Worm (Caenorhabditis elegans) whole organism, L4 larva: ENCODE results near the gene mrps-34.

ENCODE experiments used
- F37D6.2 ChIP-seq: sonication (generic microtip); optimal IDR thresholded peaks from 2 replicates; lab custom pipeline; 2016; ENCODE audit warnings: mild to moderate bottlenecking, missing genetic modification characterization, missing compliant biosample characterization
- F44E2.7 ChIP-seq: fragments of 200-800 bp; sonication (Bioruptor generic); IDR thresholded peaks from 2 replicates; pipeline ENCODE4 v2.1.2; 2022; ENCODE audit warnings: missing genetic modification characterization, missing compliant biosample characterization
- F49E8.2 ChIP-seq: sonication (generic microtip); optimal IDR thresholded peaks from 2 replicates; lab custom pipeline; 2016; ENCODE audit warnings: missing compliant biosample characterization, mild to moderate bottlenecking, missing genetic modification characterization, borderline replicate concordance
- T26A8.4 ChIP-seq: fragments of 200-800 bp; sonication (Bioruptor generic); IDR thresholded peaks from 2 replicates; pipeline ENCODE4 v1.3.6; 2022; ENCODE audit warnings: missing genetic modification characterization, missing compliant biosample characterization
- Y48G9A.11 ChIP-seq: fragments of 200-800 bp; sonication (Bioruptor generic); IDR thresholded peaks from 2 replicates; pipeline ENCODE4 v1.3.6; 2022; ENCODE audit warnings: missing genetic modification reagents, missing genetic modification characterization, missing compliant biosample characterization
- ZK337.2 ChIP-seq: fragments of 200-800 bp; sonication (Bioruptor generic); IDR thresholded peaks from 2 replicates; pipeline ENCODE4 v1.3.6; 2022; ENCODE audit warnings: missing genetic modification reagents, missing genetic modification characterization, missing compliant biosample characterization
- ama-1 ChIP-seq: fragments of 150-350 bp; optimal IDR thresholded peaks from 2 replicates; lab custom pipeline; 2014; ENCODE audit warnings: inconsistent platforms, mixed read lengths
- ceh-28 ChIP-seq: fragments of 150-350 bp; optimal IDR thresholded peaks from 2 replicates; lab custom pipeline; 2014; ENCODE audit warnings: missing biosample characterization, missing genetic modification reagents, missing genetic modification characterization
- daf-12 ChIP-seq: fragments of 150-350 bp; optimal IDR thresholded peaks from 2 replicates; lab custom pipeline; 2014; ENCODE audit warnings: missing biosample characterization, missing genetic modification reagents, missing genetic modification characterization
- daf-16 ChIP-seq, 3 experiments: sonication (generic microtip); optimal IDR thresholded peaks; 2 replicates each; lab custom pipeline; 2016 to 2017; ENCODE audit warnings: missing genetic modification characterization in 3 of 3, missing genetic modification reagents in 3 of 3, mild to moderate bottlenecking in 2 of 3, missing compliant biosample characterization in 2 of 3, missing biosample characterization in 1 of 3, moderate library complexity in 1 of 3
- daf-19 ChIP-seq: fragments of 200-800 bp; sonication (Bioruptor generic); conservative IDR thresholded peaks from 2 replicates; pipeline ENCODE4 v1.3.6; 2022; ENCODE audit warnings: missing genetic modification characterization, missing compliant biosample characterization
- daf-8 ChIP-seq: fragments of 200-800 bp; sonication (Bioruptor generic); IDR thresholded peaks from 2 replicates; pipeline ENCODE4 v1.3.6; 2022; ENCODE audit warnings: missing genetic modification characterization, missing compliant biosample characterization
- dmd-6 ChIP-seq: fragments of 200-800 bp; sonication (Bioruptor generic); IDR thresholded peaks from 2 replicates; pipeline ENCODE4 v1.3.6; 2022; ENCODE audit warnings: missing genetic modification reagents, missing genetic modification characterization, missing compliant biosample characterization
- dmd-8 ChIP-seq: fragments of 200-800 bp; sonication (Bioruptor generic); IDR thresholded peaks from 2 replicates; pipeline ENCODE4 v1.3.6; 2022; ENCODE audit warnings: missing genetic modification characterization, missing compliant biosample characterization
- dmd-9 ChIP-seq: fragments of 200-800 bp; sonication (Bioruptor generic); IDR thresholded peaks from 2 replicates; pipeline ENCODE4 v1.3.6; 2022; ENCODE audit warnings: missing genetic modification reagents, missing genetic modification characterization, missing compliant biosample characterization
- dpl-1 ChIP-seq: fragments of 150-350 bp; optimal IDR thresholded peaks from 2 replicates; lab custom pipeline; 2014; ENCODE audit warnings: missing biosample characterization, missing genetic modification reagents, missing genetic modification characterization
- dve-1 ChIP-seq: sonication (generic microtip); optimal IDR thresholded peaks from 2 replicates; lab custom pipeline; 2017; ENCODE audit warnings: antibody characterized with exemption, mild to moderate bottlenecking, missing genetic modification characterization, missing compliant biosample characterization; ENCODE audit not compliant: insufficient read depth
- egl-27 ChIP-seq: sonication (generic microtip); optimal IDR thresholded peaks from 3 replicates; lab custom pipeline; 2017; ENCODE audit warnings: missing biosample characterization, missing genetic modification reagents, missing genetic modification characterization
- fkh-10 ChIP-seq: fragments of 150-350 bp; optimal IDR thresholded peaks from 2 replicates; lab custom pipeline; 2014; ENCODE audit warnings: missing biosample characterization, missing genetic modification reagents, missing genetic modification characterization
- hif-1 ChIP-seq, 2 experiments: sonication (generic microtip); optimal IDR thresholded peaks; 2 replicates each; lab custom pipeline; 2016 to 2017; ENCODE audit warnings: missing compliant biosample characterization in 2 of 2, missing genetic modification characterization in 2 of 2, missing genetic modification reagents in 2 of 2, missing genotype in 2 of 2, mild to moderate bottlenecking in 1 of 2
- hlh-11 ChIP-seq: fragments of 200-800 bp; sonication (Bioruptor generic); optimal IDR thresholded peaks from 2 replicates; lab custom pipeline; 2018; ENCODE audit warnings: mild to moderate bottlenecking, missing genetic modification characterization, missing compliant biosample characterization
- hlh-30 ChIP-seq: sonication (generic microtip); optimal IDR thresholded peaks from 2 replicates; lab custom pipeline; 2017; ENCODE audit warnings: antibody characterized with exemption, mild to moderate bottlenecking, missing genetic modification characterization, missing compliant biosample characterization; ENCODE audit not compliant: insufficient read depth
- hmg-1.1 ChIP-seq: fragments of 200-800 bp; sonication (Bioruptor generic); IDR thresholded peaks from 2 replicates; pipeline ENCODE4 v1.3.6; 2022; ENCODE audit warnings: missing genetic modification reagents, missing genetic modification characterization, missing compliant biosample characterization
- lim-7 ChIP-seq: fragments of 200-800 bp; sonication (Bioruptor generic); IDR thresholded peaks from 2 replicates; pipeline ENCODE4 v1.3.6; 2022; ENCODE audit warnings: missing genetic modification characterization, missing compliant biosample characterization
- lin-38 ChIP-seq: fragments of 200-800 bp; sonication (Bioruptor generic); IDR thresholded peaks from 2 replicates; pipeline ENCODE4 v1.3.6; 2022; ENCODE audit warnings: missing genetic modification reagents, missing genetic modification characterization, missing compliant biosample characterization
- lsy-2 ChIP-seq, 2 experiments: fragments of 150-350 bp in 1 of 2; sonication (generic microtip) in 1 of 2; optimal IDR thresholded peaks; 2 replicates each; lab custom pipeline; 2014 to 2017; ENCODE audit warnings: missing biosample characterization in 2 of 2, missing genetic modification characterization in 2 of 2
- mep-1 ChIP-seq: fragments of 150-350 bp; sonication (generic microtip); optimal IDR thresholded peaks from 3 replicates; lab custom pipeline; 2014; ENCODE audit warnings: missing biosample characterization, missing genetic modification characterization
- mes-2 ChIP-seq: sonication (generic microtip); optimal IDR thresholded peaks from 2 replicates; lab custom pipeline; 2016; ENCODE audit warnings: missing genotype, mild to moderate bottlenecking, missing genetic modification characterization, missing compliant biosample characterization; ENCODE audit not compliant: poor library complexity, severe bottlenecking
- nhr-10 ChIP-seq: fragments of 150-350 bp; optimal IDR thresholded peaks from 2 replicates; lab custom pipeline; 2014; ENCODE audit warnings: missing biosample characterization, missing genetic modification characterization
- nhr-102 ChIP-seq: sonication (generic microtip); optimal IDR thresholded peaks from 2 replicates; lab custom pipeline; 2016; ENCODE audit warnings: mild to moderate bottlenecking, missing genetic modification characterization, moderate library complexity, missing compliant biosample characterization
- nhr-11 ChIP-seq: fragments of 150-350 bp; optimal IDR thresholded peaks from 2 replicates; lab custom pipeline; 2014; ENCODE audit warnings: missing biosample characterization, missing genetic modification characterization
- nhr-28 ChIP-seq: fragments of 150-350 bp; optimal IDR thresholded peaks from 2 replicates; lab custom pipeline; 2014; ENCODE audit warnings: missing biosample characterization, missing genetic modification characterization
- nhr-48 ChIP-seq: sonication (generic microtip); optimal IDR thresholded peaks from 2 replicates; lab custom pipeline; 2016; ENCODE audit warnings: mild to moderate bottlenecking, missing genetic modification characterization, missing compliant biosample characterization
- nhr-6 ChIP-seq: fragments of 150-350 bp; optimal IDR thresholded peaks from 2 replicates; lab custom pipeline; 2014; ENCODE audit warnings: missing biosample characterization, missing genetic modification characterization
- nhr-76 ChIP-seq: fragments of 150-350 bp; optimal IDR thresholded peaks from 2 replicates; lab custom pipeline; 2014; ENCODE audit warnings: missing biosample characterization, missing genetic modification characterization
- nhr-77 ChIP-seq: fragments of 150-350 bp; optimal IDR thresholded peaks from 2 replicates; lab custom pipeline; 2014; ENCODE audit warnings: missing biosample characterization, missing genetic modification characterization
- pha-4 ChIP-seq, 2 experiments: fragments of 150-350 bp in 1 of 2; fragments of 200-800 bp in 1 of 2; sonication (Bioruptor generic) in 1 of 2; IDR thresholded peaks in 1 of 2; optimal IDR thresholded peaks in 1 of 2; 2 replicates each; pipeline versions ENCODE4 v1.3.6 to Lab custom; 2014 to 2022; ENCODE audit warnings: missing genetic modification characterization in 2 of 2, missing genetic modification reagents in 2 of 2, missing biosample characterization in 1 of 2, missing compliant biosample characterization in 1 of 2
- pqm-1 ChIP-seq: sonication (generic microtip); optimal IDR thresholded peaks from 2 replicates; lab custom pipeline; 2017; ENCODE audit warnings: missing biosample characterization, missing genetic modification characterization
- rbr-2 ChIP-seq: sonication (generic microtip); optimal IDR thresholded peaks from 2 replicates; lab custom pipeline; 2016; ENCODE audit warnings: missing genotype, missing genetic modification characterization, missing compliant biosample characterization
- snpc-4 ChIP-seq: fragments of 150-350 bp; optimal IDR thresholded peaks from 2 replicates; lab custom pipeline; 2014; ENCODE audit warnings: missing biosample characterization, missing genetic modification characterization
- unc-130 ChIP-seq: sonication (generic microtip); optimal IDR thresholded peaks from 2 replicates; lab custom pipeline; 2016; ENCODE audit warnings: missing genetic modification reagents, missing genetic modification characterization, missing compliant biosample characterization
- zfp-2 ChIP-seq: sonication (generic microtip); optimal IDR thresholded peaks from 2 replicates; lab custom pipeline; 2016; ENCODE audit warnings: mild to moderate bottlenecking, missing genetic modification characterization, missing compliant biosample characterization
- zip-11 ChIP-seq: fragments of 200-800 bp; sonication (Bioruptor generic); IDR thresholded peaks from 2 replicates; pipeline ENCODE4 v1.3.6; 2022; ENCODE audit warnings: missing genetic modification characterization, missing compliant biosample characterization
- ztf-11 ChIP-seq: fragments of 150-350 bp; optimal IDR thresholded peaks from 2 replicates; lab custom pipeline; 2014; ENCODE audit warnings: missing biosample characterization, missing genetic modification characterization
- ztf-7 ChIP-seq: fragments of 150-350 bp; optimal IDR thresholded peaks from 2 replicates; lab custom pipeline; 2014; ENCODE audit warnings: missing biosample characterization, missing genetic modification characterization

mrps-34 gene

ce11 chrIII:4581495-4581894, 39.2 kb upstream of the mrps-34 start, which contains the start of gene F35G12.12:
TSS of gene F35G12.12 (plus strand) at chrIII:4581795.
- TF ChIP-seq dmd-9 (GFP tag; lab: Robert Waterston, UW) (no peak), dmd-6 (GFP tag; lab: Robert Waterston, UW) (no peak), ztf-11 (tag; lab: Kevin White, UChicago) (no peak), dmd-8 (no peak), zfp-2 (tag; lab: Kevin White, UChicago) (no peak), daf-12 (tag; lab: Kevin White, UChicago) (no peak), lin-38 (GFP tag; lab: Robert Waterston, UW) (no peak), snpc-4 (no peak), hif-1 (tag; optimal IDR thresholded peaks at IDR 0.05; lab: Kevin White, UChicago) (no peak)

ce11 chrIII:4578385-4578903, 36.2 kb upstream of the mrps-34 start, which contains the start of the genes sel-5 and wdr-48:
TSS of gene sel-5 (minus strand) at chrIII:4578437.
TSS of gene wdr-48 (plus strand) at chrIII:4578853.
- TF ChIP-seq F49E8.2 (tag; lab: Kevin White, UChicago) (no peak), pha-4 (GFP tag; IDR thresholded peaks at IDR 0.05; lab: Robert Waterston, UW) (no peak), pha-4 (tag; optimal IDR thresholded peaks at IDR 0.05; lab: Kevin White, UChicago) (peak; percentile 1), daf-16 (GFP tag; optimal IDR thresholded peaks at IDR 0.05; lab: Kevin White, UChicago) (no peak), daf-16 (tag; optimal IDR thresholded peaks at IDR 0.05; lab: Kevin White, UChicago) (peak; percentile 33), dpl-1 (peak; percentile 47), mes-2 (tag; lab: Kevin White, UChicago) (peak; percentile 66), nhr-10 (no peak), mep-1 (tag; lab: Kevin White, UChicago) (peak; percentile 55), ztf-7 (tag; lab: Kevin White, UChicago) (no peak), rbr-2 (tag; lab: Kevin White, UChicago) (peak; percentile 5), nhr-6 (tag; lab: Kevin White, UChicago) (peak; percentile 22), zip-11 (GFP tag; lab: Robert Waterston, UW) (no peak), dve-1 (tag; lab: Kevin White, UChicago) (peak; percentile 25), lsy-2 (tag; optimal IDR thresholded peaks at IDR 0.05; lab: Kevin White, UChicago) (peak in 1 of 2 experiments; percentile 62), hlh-30 (tag; lab: Kevin White, UChicago) (peak; percentile 28), nhr-28 (peak; percentile 38)

- TF ChIP-seq hif-1 (tag; optimal IDR thresholded peaks at IDR 0.05; lab: Kevin White, UChicago) (peak in 1 of 2 experiments; percentile 63), nhr-76 (tag; lab: Kevin White, UChicago) (peak; percentile 5), nhr-102 (tag; lab: Kevin White, UChicago) (peak; percentile 47), ama-1 (lab: Kevin White, UChicago) (no peak), dmd-9 (GFP tag; lab: Robert Waterston, UW) (no peak), daf-16 (GFP tag; optimal IDR thresholded peaks at IDR 0.05; lab: Kevin White, UChicago) (peak; percentile 10 to 94), daf-16 (tag; optimal IDR thresholded peaks at IDR 0.05; lab: Kevin White, UChicago) (peak; percentile 66), pqm-1 (peak; percentile 29), lim-7 (0 out of 2 replicates have a peak, but pooled peaks have one; percentile 51), lin-38 (GFP tag; lab: Robert Waterston, UW) (peak; percentile 74), ztf-7 (tag; lab: Kevin White, UChicago) (peak; percentile 8), Y48G9A.11 (GFP tag; lab: Robert Waterston, UW) (no peak), rbr-2 (tag; lab: Kevin White, UChicago) (peak; percentile 63), F44E2.7 (GFP tag; lab: Robert Waterston, UW) (no peak), fkh-10 (GFP tag; lab: Kevin White, UChicago) (peak; percentile 13), dmd-6 (GFP tag; lab: Robert Waterston, UW) (peak; percentile 29), hmg-1.1 (GFP tag; lab: Robert Waterston, UW) (peak; percentile 61; the same call in 1 of the 2 replicates), ceh-28 (tag; lab: Kevin White, UChicago) (no peak), nhr-77 (peak; percentile 4), nhr-48 (peak; percentile 31), dmd-8 (no peak), nhr-11 (tag; lab: Kevin White, UChicago) (peak; percentile 71), daf-19 (no peak), F37D6.2 (peak; percentile 35), daf-8 (no peak), ZK337.2 (GFP tag; lab: Robert Waterston, UW) (no peak), T26A8.4 (GFP tag; lab: Robert Waterston, UW) (peak; percentile 76; the same call in 1 of the 2 replicates), hlh-11 (tag; lab: Kevin White, UChicago) (peak; percentile 57), nhr-28 (peak; percentile 24), unc-130 (GFP tag; lab: Kevin White, UChicago) (peak; percentile 88), egl-27 (tag; lab: Kevin White, UChicago) (no peak)
These were observed 26.2 kb upstream of the mrps-34 start, which contains the start of gene idhg-1 for ce11 chrIII:4568455-4568854. TSS of gene idhg-1 (plus strand) at chrIII:4568797.
